Worm (Caenorhabditis elegans): Measurements from ENCODE around the gene F38H4.5.

Gene F38H4.5

DNA sequence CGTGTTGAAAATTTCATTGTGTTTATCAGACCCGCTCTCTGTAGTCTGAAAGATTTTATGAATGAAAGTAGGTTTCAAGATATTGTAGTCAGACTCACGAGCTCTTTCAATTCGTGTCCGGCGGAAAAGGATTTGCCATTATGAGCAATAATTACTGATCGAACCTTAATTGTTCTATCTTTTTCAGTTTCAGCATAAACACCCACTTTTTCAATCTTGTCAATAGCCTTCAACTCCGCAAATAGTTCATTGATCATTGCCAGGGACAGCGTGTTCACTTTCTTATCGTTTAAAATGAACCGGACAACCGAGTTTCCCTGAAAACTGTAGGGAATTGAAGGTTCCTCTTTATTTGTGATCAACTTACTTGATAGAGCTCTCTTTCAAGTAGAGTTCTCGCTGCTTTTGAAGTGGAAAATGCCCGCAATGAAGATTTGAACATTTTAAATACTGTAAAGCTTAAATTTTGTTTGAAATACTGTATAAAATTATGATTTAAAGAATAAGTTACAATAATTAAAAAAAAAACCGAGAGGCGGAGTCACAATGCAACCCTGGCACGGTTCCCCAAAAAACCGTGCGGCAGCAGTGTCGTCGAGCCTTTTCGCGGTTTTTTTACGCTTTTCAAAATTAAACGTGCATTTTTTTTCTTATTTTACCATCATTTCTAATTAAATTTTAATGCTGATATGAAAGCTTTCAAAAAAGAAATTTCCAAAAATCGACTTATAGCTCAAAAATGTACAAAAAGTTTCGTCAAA lies 4.1 kb downstream of the F38H4.5 start, which contains the start of gene ech-2:
TSS of gene ech-2 (minus strand) at position 452 of the 761 bp plus-strand sequence.
- TF ChIP-seq ztf-4 (tag; optimal IDR thresholded peaks at IDR 0.05) (no peak), mbf-1 (tag; optimal IDR thresholded peaks at IDR 0.05) (no peak), crh-2 (tag; optimal IDR thresholded peaks at IDR 0.05) (no peak), unc-55 (GFP tag; optimal IDR thresholded peaks at IDR 0.05) (peak; percentile 41), gmeb-1 (tag; optimal IDR thresholded peaks at IDR 0.05) (no peak), lsy-2 (tag; optimal IDR thresholded peaks at IDR 0.05) (peak in 1 of 2 experiments; percentile 37), snpc-4 (tag; optimal IDR thresholded peaks at IDR 0.05) (peak; percentile 20), C34F6.9 (tag; optimal IDR thresholded peaks at IDR 0.05) (peak; percentile 15), nhr-77 (tag; optimal IDR thresholded peaks at IDR 0.05) (no peak), nhr-10 (tag; optimal IDR thresholded peaks at IDR 0.05) (no peak), alr-1 (tag; optimal IDR thresholded peaks at IDR 0.05) (no peak), nhr-12 (tag; optimal IDR thresholded peaks at IDR 0.05) (no peak)

ce11 chrIV:11857159-11857565 lies 5.2 kb downstream of the F38H4.5 start:
- peak; percentile 16 for TF ChIP-seq nhr-6 (tag; optimal IDR thresholded peaks at IDR 0.05)
- TF ChIP-seq R02D3.7 (tag; optimal IDR thresholded peaks at IDR 0.05): no peak
- peak; percentile 78 for TF ChIP-seq F13H6.1 (tag; optimal IDR thresholded peaks at IDR 0.05)
- peak; percentile 46 for TF ChIP-seq fos-1 (tag; optimal IDR thresholded peaks at IDR 0.05)
- no peak for TF ChIP-seq peb-1 (tag; optimal IDR thresholded peaks at IDR 0.05)
- no peak for TF ChIP-seq lin-39 (tag; optimal IDR thresholded peaks at IDR 0.05)
- peak; percentile 94 for TF ChIP-seq nhr-129 (tag; optimal IDR thresholded peaks at IDR 0.05)
- peak; percentile 43 for TF ChIP-seq Y55F3AM.14 (GFP tag; optimal IDR thresholded peaks at IDR 0.05)
- TF ChIP-seq sma-3 (GFP tag; optimal IDR thresholded peaks at IDR 0.05): peak; percentile 26
- TF ChIP-seq nhr-11 (tag; optimal IDR thresholded peaks at IDR 0.05): no peak
- TF ChIP-seq ceh-16 (tag; optimal IDR thresholded peaks at IDR 0.05): no peak
- no peak for TF ChIP-seq unc-62 (GFP tag; optimal IDR thresholded peaks at IDR 0.05)
- TF ChIP-seq ztf-11 (tag; optimal IDR thresholded peaks at IDR 0.05): no peak
- no peak for TF ChIP-seq nhr-23 (tag; optimal IDR thresholded peaks at IDR 0.05)
- peak; percentile 2 for TF ChIP-seq nhr-25 (tag; optimal IDR thresholded peaks at IDR 0.05)
- peak; percentile 77 for TF ChIP-seq lin-13 (GFP tag; optimal IDR thresholded peaks at IDR 0.05)
- peak; percentile 38 to 78 for TF ChIP-seq lsy-2 (tag; optimal IDR thresholded peaks at IDR 0.05)
- TF ChIP-seq sma-9 (GFP tag; optimal IDR thresholded peaks at IDR 0.05): peak; percentile 72
- no peak for TF ChIP-seq sma-9 (tag; optimal IDR thresholded peaks at IDR 0.05)
- no peak for TF ChIP-seq gmeb-1 (tag; optimal IDR thresholded peaks at IDR 0.05)
- TF ChIP-seq zag-1 (tag; optimal IDR thresholded peaks at IDR 0.05): peak; percentile 90
- TF ChIP-seq snpc-4 (tag; optimal IDR thresholded peaks at IDR 0.05): peak; percentile 56
- peak; percentile 42 for TF ChIP-seq mab-5 (tag; optimal IDR thresholded peaks at IDR 0.05)
- no peak for TF ChIP-seq dmd-4 (tag; optimal IDR thresholded peaks at IDR 0.05)
- TF ChIP-seq egl-27 (tag; optimal IDR thresholded peaks at IDR 0.05): peak; percentile 60
- peak in 1 of 2 experiments; percentile 55 for TF ChIP-seq mdl-1 (tag; optimal IDR thresholded peaks at IDR 0.05)
- TF ChIP-seq blmp-1 (tag; optimal IDR thresholded peaks at IDR 0.05; ENCODE audit: insufficient read depth): no peak
- peak; percentile 58 for TF ChIP-seq crh-2 (tag; optimal IDR thresholded peaks at IDR 0.05)
- TF ChIP-seq unc-55 (GFP tag; optimal IDR thresholded peaks at IDR 0.05): peak; percentile 93
- TF ChIP-seq lin-11 (tag; optimal IDR thresholded peaks at IDR 0.05): peak; percentile 92
- TF ChIP-seq aly-2 (tag; optimal IDR thresholded peaks at IDR 0.05): no peak
- TF ChIP-seq ceh-82 (tag; optimal IDR thresholded peaks at IDR 0.05): no peak
- TF ChIP-seq C34F6.9 (tag; optimal IDR thresholded peaks at IDR 0.05): peak; percentile 91
- TF ChIP-seq nhr-237 (tag; optimal IDR thresholded peaks at IDR 0.05): no peak

DNA sequence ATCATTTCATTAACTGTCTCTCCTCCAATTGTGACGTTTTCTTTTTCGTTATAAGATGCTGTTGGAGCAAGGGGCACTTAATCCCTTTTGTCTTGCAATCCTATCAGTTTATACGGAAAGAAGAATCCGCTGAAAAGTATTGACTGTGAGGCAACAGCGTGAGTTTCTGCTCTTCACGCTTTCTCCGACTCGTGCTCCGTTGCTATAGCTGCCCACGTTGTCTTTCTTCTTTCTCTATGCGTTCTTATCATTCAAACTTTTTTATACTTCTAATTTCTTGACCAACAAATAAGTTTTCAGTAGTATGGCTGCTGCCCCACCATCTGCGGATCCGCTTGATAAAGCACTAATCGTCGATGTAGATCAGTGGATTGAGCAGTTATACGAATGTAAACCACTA lies 6.2 kb downstream of the F38H4.5 start, which contains the start of gene let-92:
TSS of gene let-92 (plus strand) at position 301 of the 400 bp plus-strand sequence.
- TF ChIP-seq nhr-21 (tag; optimal IDR thresholded peaks at IDR 0.05) (no peak), ceh-16 (tag; optimal IDR thresholded peaks at IDR 0.05) (no peak), ztf-11 (tag; optimal IDR thresholded peaks at IDR 0.05) (no peak), unc-55 (GFP tag; optimal IDR thresholded peaks at IDR 0.05) (no peak), egl-27 (tag; optimal IDR thresholded peaks at IDR 0.05) (no peak), nhr-77 (tag; optimal IDR thresholded peaks at IDR 0.05) (no peak), nhr-11 (tag; optimal IDR thresholded peaks at IDR 0.05) (no peak), nhr-25 (tag; optimal IDR thresholded peaks at IDR 0.05) (no peak), lsy-2 (tag; optimal IDR thresholded peaks at IDR 0.05) (no peak), lin-13 (GFP tag; optimal IDR thresholded peaks at IDR 0.05) (no peak), alr-1 (tag; optimal IDR thresholded peaks at IDR 0.05) (no peak), ZK546.5 (tag; optimal IDR thresholded peaks at IDR 0.05) (no peak), skn-1 (tag; optimal IDR thresholded peaks at IDR 0.05) (no peak), nhr-237 (tag; optimal IDR thresholded peaks at IDR 0.05) (no peak), sem-4 (tag; optimal IDR thresholded peaks at IDR 0.05) (no peak), unc-62 (GFP tag; optimal IDR thresholded peaks at IDR 0.05) (no peak), Y55F3AM.14 (GFP tag; optimal IDR thresholded peaks at IDR 0.05) (no peak), nhr-10 (tag; optimal IDR thresholded peaks at IDR 0.05) (no peak), gmeb-1 (tag; optimal IDR thresholded peaks at IDR 0.05) (no peak), peb-1 (tag; optimal IDR thresholded peaks at IDR 0.05) (no peak)

Measured in whole organism, L2 larva.